Fruit fly (Drosophila melanogaster): ENCODE results near the gene CG31704.

Gene CG31704

DNA sequence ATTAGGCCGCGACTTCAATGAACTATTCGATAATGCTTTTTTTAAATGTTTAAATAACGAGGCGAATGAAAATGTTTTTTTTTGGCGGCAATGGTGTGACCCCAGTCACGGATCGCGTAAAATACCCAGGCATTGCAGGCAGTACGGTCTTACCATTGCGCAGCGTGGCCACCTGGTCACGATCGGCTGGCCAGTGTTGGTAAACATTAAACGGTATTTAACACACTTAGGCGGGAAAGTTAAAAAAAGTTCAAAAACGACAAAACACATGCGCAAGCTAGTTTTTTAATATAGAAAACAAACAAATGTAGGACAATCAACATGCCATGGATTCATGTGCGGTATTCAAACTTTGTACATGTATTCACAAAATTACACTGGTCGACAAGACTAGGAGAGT lies 11.2 kb upstream of the CG31704 start, which contains the start of gene esc:
esc (minus strand) TSS at position 129 of the 400 bp plus-strand sequence.
- TF ChIP-seq YL-1 (GFP tag; optimal IDR thresholded peaks at IDR 0.05): no peak
- TF ChIP-seq Usf (GFP tag; optimal IDR thresholded peaks at IDR 0.05): no peak
- peak; percentile 5 for TF ChIP-seq Elba2 (GFP tag; optimal IDR thresholded peaks at IDR 0.05)
- TF ChIP-seq Tbp (GFP tag; optimal IDR thresholded peaks at IDR 0.05): no peak
- TF ChIP-seq knrl (GFP tag; IDR thresholded peaks at IDR 0.05; ENCODE audit: partially characterized antibody): no peak
- TF ChIP-seq Nf-YC (tag; optimal IDR thresholded peaks at IDR 0.05): no peak
- TF ChIP-seq inv (GFP tag; IDR thresholded peaks at IDR 0.05; ENCODE audit: partially characterized antibody): no peak
- TF ChIP-seq ems (GFP tag; optimal IDR thresholded peaks at IDR 0.05): peak; percentile 25
- no peak for TF ChIP-seq sc (optimal IDR thresholded peaks at IDR 0.05)
- no peak for TF ChIP-seq sc (GFP tag; optimal IDR thresholded peaks at IDR 0.05)
- TF ChIP-seq crol (GFP tag; IDR thresholded peaks at IDR 0.05): no peak
- TF ChIP-seq Scr (GFP tag; IDR thresholded peaks at IDR 0.05; ENCODE audit: partially characterized antibody): no peak; the same call in 1 of the 2 replicates
- TF ChIP-seq pum (GFP tag; optimal IDR thresholded peaks at IDR 0.05): peak; percentile 14
- no peak for TF ChIP-seq bbx (GFP tag; IDR thresholded peaks at IDR 0.05; ENCODE audit: partially characterized antibody)
- no peak for TF ChIP-seq Asciz (GFP tag; optimal IDR thresholded peaks at IDR 0.05)
- TF ChIP-seq CG11695 (GFP tag; IDR thresholded peaks at IDR 0.05): no peak
- TF ChIP-seq tup (GFP tag; optimal IDR thresholded peaks at IDR 0.05): no peak
- TF ChIP-seq CG4404 (GFP tag; IDR thresholded peaks at IDR 0.05): no peak
- no peak for TF ChIP-seq C15 (GFP tag; IDR thresholded peaks at IDR 0.05)
- peak; percentile 50 for TF ChIP-seq Dref (GFP tag; IDR thresholded peaks at IDR 0.05)
- peak; percentile 61; the same call in 1 of the 2 replicates for TF ChIP-seq sob (GFP tag; IDR thresholded peaks at IDR 0.05)
- no peak for TF ChIP-seq CG6254 (GFP tag; optimal IDR thresholded peaks at IDR 0.05)
- no peak for TF ChIP-seq CG5180 (GFP tag; optimal IDR thresholded peaks at IDR 0.05)
- no peak for TF ChIP-seq CG7271 (tag; optimal IDR thresholded peaks at IDR 0.05)
- TF ChIP-seq fu2 (GFP tag; optimal IDR thresholded peaks at IDR 0.05): peak; percentile 3
- no peak for TF ChIP-seq CG7928 (GFP tag; optimal IDR thresholded peaks at IDR 0.05)
- no peak for TF ChIP-seq Kr (GFP tag; optimal IDR thresholded peaks at IDR 0.05)
- TF ChIP-seq pfk (GFP tag; optimal IDR thresholded peaks at IDR 0.05): no peak
- no peak for TF ChIP-seq CG14965 (GFP tag; optimal IDR thresholded peaks at IDR 0.05; ENCODE audit: borderline replicate concordance)
- no peak for TF ChIP-seq ato (GFP tag; IDR thresholded peaks at IDR 0.05; ENCODE audit: partially characterized antibody)
- TF ChIP-seq ttk (GFP tag; IDR thresholded peaks at IDR 0.05): no peak
- TF ChIP-seq mld (GFP tag; IDR thresholded peaks at IDR 0.05; ENCODE audit: partially characterized antibody): no peak
- TF ChIP-seq CG1792 (GFP tag; optimal IDR thresholded peaks at IDR 0.05): peak; percentile 14
- no peak for TF ChIP-seq CG3065 (GFP tag; optimal IDR thresholded peaks at IDR 0.05)
- TF ChIP-seq twi (tag; optimal IDR thresholded peaks at IDR 0.05): no peak
- TF ChIP-seq Dbx (GFP tag; IDR thresholded peaks at IDR 0.05): no peak; the same call in 2 of the 3 replicates
- TF ChIP-seq CG10979 (tag; optimal IDR thresholded peaks at IDR 0.05): no peak
- no peak for TF ChIP-seq CG2129 (GFP tag; IDR thresholded peaks at IDR 0.05; ENCODE audit: partially characterized antibody)
- TF ChIP-seq Dad (GFP tag; optimal IDR thresholded peaks at IDR 0.05): no peak
- TF ChIP-seq CG4617 (GFP tag; optimal IDR thresholded peaks at IDR 0.05; ENCODE audit: borderline replicate concordance): peak; percentile 56
- no peak for TF ChIP-seq CG1233 (GFP tag; optimal IDR thresholded peaks at IDR 0.05)
- TF ChIP-seq ap (GFP tag; IDR thresholded peaks at IDR 0.05): no peak
- peak; percentile 61 for TF ChIP-seq CG4282 (GFP tag; optimal IDR thresholded peaks at IDR 0.05)
- TF ChIP-seq CG14050 (GFP tag; IDR thresholded peaks at IDR 0.05): no peak
- TF ChIP-seq cg (GFP tag; optimal IDR thresholded peaks at IDR 0.05): no peak
- no peak for TF ChIP-seq CG6272 (GFP tag; IDR thresholded peaks at IDR 0.05)
- TF ChIP-seq Lim3 (GFP tag; IDR thresholded peaks at IDR 0.05): no peak
- no peak for TF ChIP-seq Sox102F (GFP tag; optimal IDR thresholded peaks at IDR 0.05)
- TF ChIP-seq CG6854 (GFP tag; optimal IDR thresholded peaks at IDR 0.05): no peak
- TF ChIP-seq CG11085 (GFP tag; IDR thresholded peaks at IDR 0.05): no peak
- TF ChIP-seq pb (GFP tag; optimal IDR thresholded peaks at IDR 0.05): peak; percentile 5
- TF ChIP-seq Fer1 (GFP tag; optimal IDR thresholded peaks at IDR 0.05): no peak
